Worm (Caenorhabditis elegans) whole organism, dauer: ENCODE measurements around the gene F26F2.10.
"Not testable (repeated sequence)": the region's sequence is repeated elsewhere in the genome, so short reads cannot be mapped to it uniquely, and the experiment has no call there.

Source experiments
- unc-62 ChIP-seq: sonication (generic microtip); optimal IDR thresholded peaks from 2 replicates; lab custom pipeline; 2017; ENCODE audit warnings: missing biosample characterization, missing genetic modification reagents, missing genetic modification characterization

Gene F26F2.10

DNA sequence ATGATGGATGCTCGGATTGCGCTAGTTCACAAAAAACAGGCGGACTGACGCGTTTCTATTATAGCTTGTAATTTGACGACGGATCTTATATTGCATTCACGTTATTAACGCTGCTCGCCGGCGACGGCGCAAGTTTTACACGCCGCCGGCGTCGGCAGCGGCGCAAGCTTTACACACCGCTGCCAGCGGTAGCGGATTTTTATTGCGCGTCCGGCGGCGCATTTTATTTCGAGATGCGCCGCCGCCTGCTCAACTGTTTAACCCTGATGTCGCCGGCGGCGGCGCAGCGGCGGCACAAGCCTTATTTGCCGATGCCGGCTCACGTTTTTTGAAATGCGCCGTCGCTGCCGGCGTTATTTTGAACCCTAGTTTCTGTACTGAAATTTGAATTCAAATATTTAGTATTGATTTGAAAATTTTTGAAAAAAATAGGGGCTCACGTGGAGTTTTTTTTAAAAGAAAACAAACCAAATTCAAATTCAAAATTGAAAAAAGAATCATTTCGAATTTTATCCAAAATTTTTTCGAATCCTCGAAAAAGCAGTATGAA lies 10.0 kb upstream of the F26F2.10 start, which contains the start of gene ttr-57:
Gene ttr-57, plus strand, starts transcription at position 500 of the 550 bp plus-strand sequence.
- no peak for TF ChIP-seq unc-62 (GFP tag; lab: Kevin White, UChicago)

DNA sequence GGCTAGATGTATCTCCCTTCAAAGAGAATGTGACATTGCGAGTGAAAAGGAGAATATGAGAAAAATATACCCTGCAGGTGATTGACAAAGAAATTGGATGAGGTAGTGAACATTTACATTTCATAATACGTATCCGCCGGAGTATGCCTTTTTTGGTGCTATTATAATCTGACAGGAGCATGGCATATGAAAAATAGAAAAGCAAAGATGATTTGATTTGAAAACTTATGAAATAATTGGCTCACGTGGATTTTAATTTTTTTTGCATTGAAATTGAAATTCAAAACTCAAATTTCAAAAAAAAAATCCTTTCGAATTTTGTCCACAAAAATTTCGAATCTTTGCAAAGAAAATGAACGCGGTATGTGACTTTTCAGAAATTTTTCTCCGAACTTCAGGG lies 8.4 kb upstream of the F26F2.10 start, which contains the start of gene ttr-11:
Gene ttr-11, plus strand, starts transcription at position 301 of the 400 bp plus-strand sequence.
- no peak for TF ChIP-seq unc-62 (GFP tag; lab: Kevin White, UChicago)

DNA sequence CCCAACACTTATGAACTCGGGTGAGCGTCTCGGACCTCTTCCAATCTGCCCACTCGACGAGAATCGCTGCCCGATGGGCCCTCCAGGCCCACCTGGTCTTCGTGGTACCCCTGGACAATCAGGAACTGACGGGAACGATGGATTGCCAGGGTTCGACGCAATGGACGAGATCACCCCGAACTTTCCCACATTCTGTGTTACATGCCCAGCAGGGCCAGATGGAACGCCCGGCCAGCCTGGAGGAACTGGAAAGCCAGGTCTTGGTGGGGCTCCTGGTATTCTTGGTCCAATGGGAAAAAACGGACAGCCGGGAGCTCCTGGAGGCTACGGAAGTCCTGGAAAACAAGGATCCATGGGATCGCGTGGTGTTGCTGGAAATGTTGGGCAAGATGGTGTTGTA lies 6.1 kb upstream of the F26F2.10 start:
- TF ChIP-seq unc-62 (GFP tag; lab: Kevin White, UChicago), result no peak

DNA sequence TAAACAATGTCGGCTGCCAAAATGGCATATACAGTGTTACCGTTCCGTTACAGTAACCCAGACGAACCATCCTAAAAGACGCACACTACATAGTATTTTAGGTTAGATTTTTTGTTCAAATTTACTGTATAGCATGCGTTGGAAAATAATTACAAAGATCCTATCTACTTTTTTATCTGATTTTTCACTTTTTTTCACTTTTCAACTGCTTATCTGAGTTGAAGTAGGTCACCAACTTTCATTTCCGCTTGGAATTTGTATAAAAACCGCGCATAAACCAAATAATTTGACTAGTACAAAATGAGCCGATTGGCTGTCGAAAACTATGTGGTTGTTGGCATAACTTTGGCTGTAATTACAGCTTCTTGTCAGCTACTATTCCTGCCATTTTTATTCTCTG lies 5.1 kb upstream of the F26F2.10 start, which contains the start of gene col-163:
Gene col-163, plus strand, starts transcription at position 301 of the 400 bp plus-strand sequence.
- TF ChIP-seq unc-62 (GFP tag; lab: Kevin White, UChicago), result no peak

DNA sequence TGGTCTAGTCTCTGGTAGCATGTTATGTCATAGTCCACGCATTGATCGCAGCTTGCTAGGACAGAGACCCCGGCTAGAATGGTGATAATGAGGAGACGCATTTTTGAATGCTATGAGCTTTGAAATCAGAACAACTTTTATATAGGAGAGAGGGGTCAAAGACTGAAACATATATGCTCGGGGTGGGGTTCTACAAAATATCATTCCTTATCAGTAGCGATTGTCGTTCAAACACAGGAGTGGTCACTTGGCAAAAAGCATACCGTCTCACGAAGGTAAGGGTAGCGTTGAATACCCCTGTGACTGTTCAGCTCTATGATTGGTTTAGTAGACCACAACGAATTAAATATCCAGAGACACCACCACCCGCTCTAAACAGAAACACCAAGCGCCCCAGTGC lies 2.4 kb upstream of the F26F2.10 start, which contains the start of gene F46B3.1:
Gene F46B3.1, minus strand, starts transcription at position 101 of the 400 bp plus-strand sequence.
- TF ChIP-seq unc-62 (GFP tag; lab: Kevin White, UChicago), result no peak

DNA sequence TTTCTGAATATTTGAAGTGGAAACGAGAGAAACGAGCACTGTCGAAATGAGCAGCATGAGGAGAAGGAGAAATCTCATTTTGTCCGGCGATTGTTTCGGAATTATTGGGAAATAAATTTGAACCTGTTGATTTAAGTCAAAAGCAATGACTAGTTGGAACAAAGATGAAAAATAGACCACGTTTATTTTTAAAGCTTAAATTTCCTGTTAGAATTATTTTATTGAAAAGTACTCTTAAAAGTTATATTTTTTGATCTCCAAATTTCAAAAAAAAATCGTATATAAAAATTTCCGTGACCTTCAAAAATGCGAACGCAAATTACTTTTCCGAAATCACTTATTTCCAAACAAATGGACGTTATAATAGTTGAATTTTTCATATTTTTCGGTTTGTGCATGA lies 1.0 kb upstream of the F26F2.10 start, which contains the start of gene F26F2.11:
Gene F26F2.11, minus strand, starts transcription at position 101 of the 400 bp plus-strand sequence.
- TF ChIP-seq unc-62 (GFP tag; lab: Kevin White, UChicago), result no peak

DNA sequence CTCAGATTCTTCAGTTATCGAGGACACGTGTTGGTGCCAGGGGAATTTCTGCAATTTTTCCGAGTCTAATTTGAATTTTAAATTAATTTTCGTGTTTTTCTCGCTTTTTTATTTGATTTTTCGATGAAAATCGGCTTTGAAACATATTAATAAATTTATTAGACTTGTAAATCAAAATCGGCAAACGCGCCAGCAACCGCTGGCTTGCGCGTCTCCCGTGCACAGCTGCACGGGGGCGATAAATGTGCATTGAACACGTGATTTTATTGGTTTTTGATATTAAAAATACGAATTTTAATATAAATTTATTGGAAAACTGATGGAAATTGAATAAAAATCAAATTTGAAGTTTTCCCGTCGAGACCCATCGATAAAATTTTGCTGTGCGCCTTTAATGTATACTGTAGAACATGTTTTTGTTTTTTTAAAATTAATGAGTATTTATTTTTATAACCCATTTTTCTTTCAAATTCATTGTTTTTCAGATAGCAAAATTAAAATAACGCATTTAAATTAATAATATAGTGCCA lies 14.1 kb downstream of the F26F2.10 start, which contains the start of gene F26F2.7:
Gene F26F2.7, plus strand, starts transcription at position 480 of the 530 bp plus-strand sequence.
- TF ChIP-seq unc-62 (GFP tag; lab: Kevin White, UChicago), result no peak

DNA sequence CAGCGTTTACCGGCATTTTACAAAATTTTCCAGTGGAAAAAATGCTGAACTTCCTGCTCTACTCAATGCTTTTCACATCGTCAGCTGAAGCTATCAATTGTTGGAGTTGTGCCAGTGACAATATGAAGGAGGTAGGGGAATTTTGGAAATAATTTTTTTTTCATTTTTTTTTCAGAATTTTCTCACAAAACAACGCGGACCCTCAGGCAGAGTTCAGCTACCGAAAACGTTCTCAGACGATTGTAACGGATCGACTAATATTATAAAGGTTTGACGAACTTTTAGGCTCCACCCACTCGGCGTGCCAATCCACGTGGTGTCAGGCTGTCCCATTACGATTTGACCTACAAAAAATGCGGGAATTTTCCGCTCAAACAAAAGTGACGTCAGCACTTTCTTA lies 15.1 kb downstream of the F26F2.10 start, which contains the start of gene F26F2.8:
Gene F26F2.8, plus strand, starts transcription at position 13 of the 400 bp plus-strand sequence.
- no peak for TF ChIP-seq unc-62 (GFP tag; lab: Kevin White, UChicago)

DNA sequence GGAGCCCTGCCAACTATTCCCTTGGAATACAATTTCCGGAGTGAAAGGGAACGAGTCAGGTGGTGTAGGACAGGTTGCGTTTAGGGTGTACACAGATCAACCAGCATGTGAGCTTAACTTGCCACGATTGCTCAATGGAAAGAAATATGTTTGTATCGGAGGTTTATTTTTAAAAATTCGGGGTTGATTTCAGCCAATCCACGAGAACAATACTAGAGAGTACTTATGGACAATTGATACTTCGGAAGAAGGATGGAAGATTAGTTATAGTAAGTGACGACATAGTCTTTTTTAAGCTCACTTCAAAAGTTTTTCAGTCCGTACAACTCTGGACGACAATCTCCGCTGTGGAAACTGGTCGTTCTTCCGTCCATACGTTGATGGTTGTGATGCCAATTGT lies 19.8 kb downstream of the F26F2.10 start:
- TF ChIP-seq unc-62 (GFP tag; lab: Kevin White, UChicago), result no peak

DNA sequence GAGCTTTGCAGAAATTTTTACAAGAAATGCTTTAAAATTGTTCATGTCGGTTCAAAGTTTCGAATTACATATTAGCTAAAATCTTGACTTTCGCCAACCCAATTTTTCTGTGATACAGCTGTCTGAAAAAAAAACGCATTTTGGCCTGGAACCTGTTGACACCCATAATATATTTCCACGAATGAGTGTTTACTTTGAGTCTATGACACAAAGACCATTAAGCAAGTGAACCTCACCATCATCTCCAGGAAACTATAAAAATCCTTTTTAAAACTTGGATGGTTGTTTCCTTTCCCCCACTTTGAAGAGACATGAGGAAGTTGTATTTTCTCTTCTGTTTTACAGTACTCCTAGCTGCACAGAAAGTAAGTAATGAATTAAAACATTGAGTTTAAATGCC lies 20.3 kb downstream of the F26F2.10 start, which contains the start of gene clec-263:
Gene clec-263, plus strand, starts transcription at position 301 of the 400 bp plus-strand sequence.
- no peak for TF ChIP-seq unc-62 (GFP tag; lab: Kevin White, UChicago)

DNA sequence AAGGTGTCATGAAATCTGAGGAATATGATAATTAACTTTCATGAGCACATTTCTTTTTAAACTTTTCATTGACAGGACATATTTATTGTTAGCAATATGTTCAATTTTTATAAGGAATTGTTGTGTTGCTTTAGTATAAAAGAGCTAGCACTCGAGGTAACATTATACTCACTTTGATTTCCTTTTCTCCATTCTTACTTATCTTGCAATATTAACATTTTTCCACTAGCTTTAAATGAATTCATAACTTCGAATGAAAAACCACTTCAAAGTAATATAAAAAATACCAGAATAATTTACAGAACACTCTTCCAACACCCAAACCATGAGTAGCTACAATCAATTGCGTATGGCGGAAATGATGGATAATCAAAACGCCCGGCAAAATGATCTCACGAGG lies 21.3 kb downstream of the F26F2.10 start, which contains the start of gene F26F2.5:
Gene F26F2.5, plus strand, starts transcription at position 301 of the 400 bp plus-strand sequence.
- TF ChIP-seq unc-62 (GFP tag; lab: Kevin White, UChicago), result no peak

DNA sequence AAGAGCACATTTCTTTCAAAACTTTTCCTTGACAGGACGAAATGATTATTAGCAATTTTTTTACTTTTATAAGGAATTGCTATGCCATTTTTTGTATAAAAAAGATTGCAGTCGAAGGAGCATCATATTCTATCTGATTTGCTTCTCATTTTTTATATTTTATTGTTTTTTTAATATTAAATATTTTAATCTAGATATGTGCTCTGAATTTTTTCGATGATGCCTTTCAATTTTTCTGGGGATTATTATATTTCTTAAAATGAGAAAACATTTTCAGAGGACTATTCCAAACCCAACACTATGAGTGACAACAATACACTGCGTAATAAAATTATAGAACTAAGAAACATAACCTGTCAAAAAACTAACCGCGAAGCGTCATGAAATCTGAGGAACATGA lies 25.7 kb downstream of the F26F2.10 start, which contains the start of gene F26F2.4:
Gene F26F2.4, plus strand, starts transcription at position 301 of the 400 bp plus-strand sequence.
- not testable (repeated sequence) for TF ChIP-seq unc-62 (GFP tag; lab: Kevin White, UChicago)

DNA sequence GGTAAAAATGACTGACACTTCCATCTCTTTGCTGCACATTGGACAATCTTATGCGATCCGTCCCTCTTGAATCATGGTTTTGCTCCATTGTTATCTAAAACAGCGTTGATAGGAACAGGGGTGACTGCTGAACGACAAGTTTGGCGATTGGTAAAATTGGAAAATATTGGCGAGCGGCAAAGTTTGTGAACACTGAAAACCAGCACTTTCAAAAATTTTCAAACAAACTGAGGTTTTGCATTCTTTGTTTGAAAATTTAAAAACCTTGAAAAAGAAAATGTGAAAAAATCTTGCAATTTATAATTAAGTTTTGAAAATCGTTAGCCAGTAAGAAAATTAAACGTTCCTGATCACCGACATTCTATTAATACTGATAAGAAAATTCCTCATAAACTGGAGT lies 28.2 kb downstream of the F26F2.10 start, which contains the start of gene F26F2.3:
Gene F26F2.3, minus strand, starts transcription at position 101 of the 400 bp plus-strand sequence.
- TF ChIP-seq unc-62 (GFP tag; lab: Kevin White, UChicago), result no peak

DNA sequence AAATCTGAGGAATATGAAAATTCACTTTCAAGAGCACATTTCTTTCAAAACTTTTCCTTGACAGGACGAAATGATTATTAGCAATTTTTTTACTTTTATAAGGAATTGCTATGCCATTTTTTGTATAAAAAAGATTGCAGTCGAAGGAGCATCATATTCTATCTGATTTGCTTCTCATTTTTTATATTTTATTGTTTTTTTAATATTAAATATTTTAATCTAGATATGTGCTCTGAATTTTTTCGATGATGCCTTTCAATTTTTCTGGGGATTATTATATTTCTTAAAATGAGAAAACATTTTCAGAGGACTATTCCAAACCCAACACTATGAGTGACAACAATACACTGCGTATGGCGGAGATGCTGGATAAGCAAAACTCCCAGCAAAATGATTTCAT lies 30.6 kb downstream of the F26F2.10 start, which contains the start of gene F26F2.13:
Gene F26F2.13, plus strand, starts transcription at position 301 of the 400 bp plus-strand sequence.
- TF ChIP-seq unc-62 (GFP tag; lab: Kevin White, UChicago), result not testable (repeated sequence)

DNA sequence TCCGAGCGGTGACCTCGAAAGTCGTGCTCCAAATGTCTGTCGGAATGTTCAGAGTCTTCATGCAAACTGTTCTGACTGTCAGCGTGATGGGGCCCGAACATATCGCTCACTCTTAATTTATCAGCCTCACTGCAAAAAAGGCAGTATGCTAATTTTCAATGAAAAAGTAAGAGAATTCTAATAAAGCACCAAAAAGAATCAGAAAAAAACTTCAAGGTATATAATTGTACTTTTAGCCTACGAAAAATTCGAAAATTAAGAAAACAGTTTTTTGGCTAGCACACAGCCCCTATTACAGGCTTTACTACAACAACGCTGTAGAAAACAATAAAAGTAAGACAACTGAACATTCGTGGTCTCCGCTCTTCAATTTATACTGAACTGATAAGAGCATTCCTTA lies 32.9 kb downstream of the F26F2.10 start, which contains the start of gene F26F2.1:
Gene F26F2.1, minus strand, starts transcription at position 101 of the 400 bp plus-strand sequence.
- TF ChIP-seq unc-62 (GFP tag; lab: Kevin White, UChicago), result no peak

DNA sequence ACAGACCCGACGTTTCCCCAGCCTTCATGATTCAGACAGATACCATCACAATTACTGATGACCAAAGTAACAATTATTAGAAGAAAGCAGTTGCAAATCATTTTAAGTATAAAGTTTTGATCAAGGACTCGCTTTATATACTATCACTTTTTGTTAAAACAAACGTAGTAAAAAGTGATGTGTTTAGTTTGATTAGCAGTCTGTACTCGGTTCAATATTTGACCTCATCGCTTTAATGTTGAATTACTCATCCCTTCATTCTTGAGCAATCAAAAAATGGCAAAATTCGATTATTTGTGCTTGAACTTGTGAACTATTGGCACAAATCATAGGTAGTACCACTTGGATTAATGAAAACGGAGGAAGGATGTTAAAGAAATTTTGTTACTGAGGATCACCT lies 36.4 kb downstream of the F26F2.10 start, which contains the start of gene abf-4:
Gene abf-4, minus strand, starts transcription at position 101 of the 400 bp plus-strand sequence.
- TF ChIP-seq unc-62 (GFP tag; lab: Kevin White, UChicago), result no peak
